Worm (Caenorhabditis elegans) whole organism, early embryonic: ENCODE measurements around the gene egrh-2.

Experiments
- B0310.2 ChIP-seq: sonication (generic microtip); optimal IDR thresholded peaks from 2 replicates; lab custom pipeline; 2016; ENCODE audit warnings: mild to moderate bottlenecking, missing genetic modification characterization, missing compliant biosample characterization
- F13C5.2 ChIP-seq: sonication (generic microtip); optimal IDR thresholded peaks from 2 replicates; lab custom pipeline; 2017; ENCODE audit warnings: mild to moderate bottlenecking, missing genetic modification characterization, inconsistent platforms, missing compliant biosample characterization
- aly-1 ChIP-seq: sonication (generic microtip); optimal IDR thresholded peaks from 2 replicates; lab custom pipeline; 2016; ENCODE audit warnings: missing genetic modification characterization, missing compliant biosample characterization
- ama-1 ChIP-seq: fragments of 150-350 bp; optimal IDR thresholded peaks from 2 replicates; lab custom pipeline; 2014
- ceh-13 ChIP-seq: fragments of 200-800 bp; sonication (Bioruptor generic); optimal IDR thresholded peaks from 2 replicates; lab custom pipeline; 2018; ENCODE audit warnings: mild to moderate bottlenecking, missing genetic modification characterization, missing compliant biosample characterization
- ceh-36 ChIP-seq: sonication (generic microtip); optimal IDR thresholded peaks from 2 replicates; lab custom pipeline; 2016; ENCODE audit warnings: missing genetic modification characterization, inconsistent platforms, missing compliant biosample characterization
- ets-7 ChIP-seq: sonication (generic microtip); optimal IDR thresholded peaks from 2 replicates; lab custom pipeline; 2016; ENCODE audit warnings: missing genotype, missing genetic modification characterization, missing compliant biosample characterization
- flt-1 ChIP-seq: fragments of 200-800 bp; sonication (Bioruptor generic); IDR thresholded peaks from 2 replicates; pipeline ENCODE4 v1.3.6; 2022; ENCODE audit warnings: missing genetic modification characterization, missing compliant biosample characterization
- hmbx-1 ChIP-seq: sonication (generic microtip); optimal IDR thresholded peaks from 2 replicates; lab custom pipeline; 2016; ENCODE audit warnings: mild to moderate bottlenecking, missing genetic modification characterization, missing compliant biosample characterization
- hmg-4 ChIP-seq: fragments of 200-800 bp; sonication (Bioruptor generic); optimal IDR thresholded peaks from 2 replicates; lab custom pipeline; 2018; ENCODE audit warnings: mild to moderate bottlenecking, missing genetic modification characterization, missing compliant biosample characterization
- hnd-1 ChIP-seq: sonication (generic microtip); optimal IDR thresholded peaks from 2 replicates; lab custom pipeline; 2016; ENCODE audit warnings: missing genetic modification characterization, missing compliant biosample characterization
- pes-1 ChIP-seq: fragments of 200-800 bp; sonication (Bioruptor generic); IDR thresholded peaks from 2 replicates; pipeline ENCODE4 v1.3.6; 2022; ENCODE audit warnings: missing genetic modification reagents, missing genetic modification characterization, missing compliant biosample characterization
- scrt-1 ChIP-seq: fragments of 200-800 bp; sonication (Bioruptor generic); IDR thresholded peaks from 2 replicates; pipeline ENCODE4 v1.3.6; 2022; ENCODE audit warnings: missing genetic modification characterization, missing compliant biosample characterization
- sea-1 ChIP-seq: fragments of 200-800 bp; sonication (Bioruptor generic); conservative IDR thresholded peaks from 2 replicates; pipeline ENCODE4 v1.3.6; 2022; ENCODE audit warnings: missing genetic modification characterization, missing compliant biosample characterization
- tbx-11 ChIP-seq: fragments of 200-800 bp; sonication (Bioruptor generic); IDR thresholded peaks from 2 replicates; pipeline ENCODE4 v1.3.6; 2022; ENCODE audit warnings: missing genetic modification characterization, missing compliant biosample characterization
- tbx-37 ChIP-seq: fragments of 200-800 bp; sonication (Bioruptor generic); conservative IDR thresholded peaks from 2 replicates; pipeline ENCODE4 v1.3.6; 2022; ENCODE audit warnings: missing genetic modification reagents, missing genetic modification characterization, missing compliant biosample characterization
- tra-4 ChIP-seq: sonication (generic microtip); optimal IDR thresholded peaks from 2 replicates; lab custom pipeline; 2017; ENCODE audit warnings: missing genetic modification characterization, missing compliant biosample characterization

Gene egrh-2

ce11 chrIV:998914-999313 lies 8.7 kb upstream of the egrh-2 start, which contains the start of gene Y55F3AM.5:
Gene Y55F3AM.5, plus strand, starts transcription at chrIV:999214.
- TF ChIP-seq tra-4 (tag; lab: Kevin White, UChicago) (no peak), tbx-11 (no peak), ama-1 (lab: Kevin White, UChicago) (no peak), scrt-1 (GFP tag; lab: Robert Waterston, UW) (no peak)

DNA sequence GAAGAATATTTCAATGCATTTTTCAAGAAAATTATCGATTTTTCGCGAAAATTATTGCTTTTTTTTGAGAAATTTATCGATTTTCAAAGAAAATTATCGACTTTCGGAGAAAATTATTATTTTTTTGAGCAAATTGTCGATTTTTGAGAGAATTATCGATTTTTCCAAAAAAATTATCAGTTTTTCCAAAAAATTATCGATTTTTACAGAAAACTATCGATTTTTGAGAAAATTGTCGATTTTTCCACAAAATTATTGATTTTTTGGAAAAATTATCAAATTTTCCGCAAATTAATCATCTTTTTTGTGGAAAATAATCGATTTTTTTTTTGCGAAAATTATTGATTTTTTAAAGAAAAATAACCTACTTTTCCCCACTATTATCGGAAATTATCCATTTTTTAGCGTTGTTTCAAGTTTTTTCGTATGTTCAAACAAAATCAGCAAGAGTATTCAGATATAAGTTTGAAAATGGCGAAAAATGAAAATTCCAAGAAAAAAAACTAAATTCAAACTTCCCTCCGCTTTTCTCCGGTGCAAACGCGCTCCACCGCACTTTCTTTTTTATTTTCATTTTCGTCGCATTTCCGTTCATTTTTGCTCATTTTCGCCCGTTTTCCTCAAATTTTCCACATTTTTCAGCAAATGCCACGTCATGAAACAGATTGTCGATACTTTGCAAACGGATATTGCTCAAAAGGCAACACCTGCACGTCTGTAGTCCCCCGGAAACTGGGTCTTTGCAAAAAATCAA lies 1.6 kb upstream of the egrh-2 start, which contains the start of gene lep-2:
lep-2 (plus strand) TSS at position 637 of the 754 bp plus-strand sequence.
- TF ChIP-seq B0310.2 (tag; lab: Kevin White, UChicago) (no peak), ceh-36 (no peak), F13C5.2 (tag; lab: Kevin White, UChicago) (no peak), tbx-11 (no peak), ets-7 (tag; lab: Kevin White, UChicago) (no peak), tra-4 (tag; lab: Kevin White, UChicago) (no peak), hmbx-1 (no peak), pes-1 (no peak), sea-1 (GFP tag; lab: Robert Waterston, UW) (no peak), tbx-37 (GFP tag; lab: Robert Waterston, UW) (no peak)

ce11 chrIV:991181-991642 lies 960 bp upstream of the egrh-2 start:
- TF ChIP-seq hnd-1 (tag; lab: Kevin White, UChicago) (no peak), ama-1 (lab: Kevin White, UChicago) (peak; percentile 84), scrt-1 (GFP tag; lab: Robert Waterston, UW) (0 out of 2 replicates have a peak, but pooled peaks have one; percentile 44), tbx-37 (GFP tag; lab: Robert Waterston, UW) (no peak), sea-1 (GFP tag; lab: Robert Waterston, UW) (0 out of 2 replicates have a peak, but pooled peaks have one; percentile 36), ceh-36 (peak; percentile 17), hmg-4 (GFP tag; lab: Kevin White, UChicago) (peak; percentile 45)

DNA sequence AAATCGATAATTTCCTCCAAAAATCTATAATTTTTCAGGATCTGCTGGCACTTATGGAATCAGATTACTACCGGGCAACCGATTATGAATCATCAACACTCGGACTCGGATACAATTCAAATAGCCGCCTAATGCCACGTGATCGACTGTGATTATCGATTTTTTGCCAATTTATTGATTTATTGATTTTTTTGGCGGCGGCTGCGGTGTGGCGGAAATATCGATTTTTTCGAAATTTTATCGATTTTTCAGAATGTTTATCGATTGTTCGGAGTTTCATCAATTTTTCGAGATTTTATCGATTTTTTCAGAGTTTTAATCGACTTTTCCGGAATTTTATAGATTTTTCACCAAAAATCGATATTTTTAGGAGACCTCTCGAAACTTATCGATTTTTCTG lies 6.7 kb downstream of the egrh-2 start:
- TF ChIP-seq tra-4 (tag; lab: Kevin White, UChicago), result no peak
- no peak for TF ChIP-seq B0310.2 (tag; lab: Kevin White, UChicago)
- no peak for TF ChIP-seq ceh-13 (GFP tag; lab: Kevin White, UChicago)
- TF ChIP-seq tbx-11, result no peak
- no peak for TF ChIP-seq ceh-36
- TF ChIP-seq aly-1 (tag; lab: Kevin White, UChicago), result no peak
- no peak for TF ChIP-seq ama-1 (lab: Kevin White, UChicago)
- TF ChIP-seq ets-7 (tag; lab: Kevin White, UChicago), result no peak
- no peak for TF ChIP-seq flt-1 (GFP tag; lab: Robert Waterston, UW)
- TF ChIP-seq hnd-1 (tag; lab: Kevin White, UChicago), result no peak
- no peak for TF ChIP-seq tbx-37 (GFP tag; lab: Robert Waterston, UW)
- TF ChIP-seq scrt-1 (GFP tag; lab: Robert Waterston, UW), result no peak
- TF ChIP-seq sea-1 (GFP tag; lab: Robert Waterston, UW), result no peak
- TF ChIP-seq F13C5.2 (tag; lab: Kevin White, UChicago), result no peak
- TF ChIP-seq pes-1, result no peak
- no peak for TF ChIP-seq hmg-4 (GFP tag; lab: Kevin White, UChicago)

DNA sequence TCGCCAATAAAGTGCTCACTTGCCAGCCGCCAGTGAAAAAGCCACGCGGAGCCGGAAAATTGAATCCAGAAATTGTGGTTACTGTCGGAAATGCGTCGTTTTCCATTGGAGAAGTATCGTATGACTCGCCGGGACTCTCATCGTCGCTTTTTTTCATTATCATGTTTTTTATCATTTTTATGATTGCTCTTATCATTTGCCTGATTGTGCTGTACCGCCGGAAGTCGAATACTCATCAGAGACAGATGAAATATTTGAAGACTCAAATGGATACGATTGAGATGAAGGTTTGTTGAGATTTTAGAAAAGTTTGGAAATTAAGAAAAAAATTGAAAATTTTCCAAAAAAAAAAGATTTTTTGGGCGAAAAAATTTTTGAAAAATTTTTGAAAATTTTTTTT lies 13.9 kb downstream of the egrh-2 start:
- no peak for TF ChIP-seq tbx-11
- TF ChIP-seq ceh-13 (GFP tag; lab: Kevin White, UChicago), result no peak
- no peak for TF ChIP-seq sea-1 (GFP tag; lab: Robert Waterston, UW)
- TF ChIP-seq tbx-37 (GFP tag; lab: Robert Waterston, UW), result no peak
- TF ChIP-seq scrt-1 (GFP tag; lab: Robert Waterston, UW), result no peak
- no peak for TF ChIP-seq B0310.2 (tag; lab: Kevin White, UChicago)
- TF ChIP-seq ets-7 (tag; lab: Kevin White, UChicago), result no peak
- no peak for TF ChIP-seq flt-1 (GFP tag; lab: Robert Waterston, UW)
- TF ChIP-seq hmbx-1, result no peak
- no peak for TF ChIP-seq hnd-1 (tag; lab: Kevin White, UChicago)

DNA sequence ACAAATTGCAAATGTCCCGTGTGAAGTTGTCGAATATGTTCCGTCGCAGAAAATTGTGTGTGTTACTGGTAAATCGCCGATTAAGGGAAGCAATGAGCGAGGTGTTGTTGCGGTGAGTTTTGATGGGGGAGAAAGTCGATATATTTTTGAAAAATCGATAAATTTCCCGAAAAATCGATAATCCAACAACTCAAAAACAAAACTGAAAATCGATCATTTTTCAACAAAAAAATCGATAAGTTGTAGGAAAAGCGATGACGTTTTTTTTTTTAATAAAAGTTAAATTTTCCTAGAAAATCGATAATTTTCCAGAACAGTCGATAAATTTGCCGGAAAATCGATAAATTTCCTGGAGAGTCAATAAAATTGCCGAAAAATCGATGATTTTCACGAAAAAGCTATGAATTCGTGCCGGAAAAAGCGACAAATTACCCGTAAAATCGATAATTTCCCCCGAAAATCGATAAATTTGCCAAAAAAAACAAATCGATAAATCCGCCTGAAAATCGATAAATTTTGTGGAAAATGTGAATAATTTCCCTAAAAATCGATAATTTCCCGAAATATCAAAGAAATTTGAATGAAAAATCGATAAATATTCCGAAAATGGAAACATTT lies 17.3 kb downstream of the egrh-2 start:
- no peak for TF ChIP-seq pes-1
- TF ChIP-seq scrt-1 (GFP tag; lab: Robert Waterston, UW), result no peak
- TF ChIP-seq tra-4 (tag; lab: Kevin White, UChicago), result no peak
- TF ChIP-seq ceh-36, result no peak
- TF ChIP-seq F13C5.2 (tag; lab: Kevin White, UChicago), result no peak
- TF ChIP-seq ets-7 (tag; lab: Kevin White, UChicago), result no peak

- TF ChIP-seq pes-1 (no peak), ceh-13 (GFP tag; lab: Kevin White, UChicago) (no peak), ets-7 (tag; lab: Kevin White, UChicago) (no peak), hmbx-1 (no peak), tbx-37 (GFP tag; lab: Robert Waterston, UW) (no peak)
These were observed 17.9 kb downstream of the egrh-2 start for ce11 chrIV:972401-972800.

DNA sequence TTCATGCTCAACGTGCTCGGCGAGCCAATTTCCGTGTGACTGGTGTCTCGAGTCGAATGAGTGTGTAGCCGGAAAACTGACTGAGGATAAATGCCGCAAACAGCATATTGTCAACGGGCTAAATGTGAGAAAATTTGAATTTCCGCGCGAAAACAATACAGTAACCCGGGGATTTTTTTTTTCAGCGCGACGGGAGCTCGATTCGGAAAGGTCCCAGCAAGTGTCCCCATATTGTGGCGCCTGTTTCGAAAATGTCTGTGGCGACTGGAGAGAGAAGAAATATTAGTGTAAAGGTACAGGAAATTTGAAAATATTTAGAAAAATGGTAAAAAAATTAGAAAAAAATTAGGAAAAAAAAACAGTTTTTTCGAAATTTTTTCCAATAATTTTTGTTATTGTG lies 19.1 kb downstream of the egrh-2 start:
- TF ChIP-seq B0310.2 (tag; lab: Kevin White, UChicago) (no peak), scrt-1 (GFP tag; lab: Robert Waterston, UW) (no peak), ama-1 (lab: Kevin White, UChicago) (no peak), pes-1 (no peak), tbx-37 (GFP tag; lab: Robert Waterston, UW) (no peak), hmbx-1 (no peak), hnd-1 (tag; lab: Kevin White, UChicago) (no peak), ceh-13 (GFP tag; lab: Kevin White, UChicago) (no peak), flt-1 (GFP tag; lab: Robert Waterston, UW) (no peak), hmg-4 (GFP tag; lab: Kevin White, UChicago) (no peak), ceh-36 (no peak), sea-1 (GFP tag; lab: Robert Waterston, UW) (no peak), aly-1 (tag; lab: Kevin White, UChicago) (no peak), F13C5.2 (tag; lab: Kevin White, UChicago) (no peak), tra-4 (tag; lab: Kevin White, UChicago) (no peak)
